Fruit fly (Drosophila melanogaster) whole organism, pupa: ENCODE data around the gene CG4911.

ENCODE experiments used
- CG10348 ChIP-seq: fragments of 200-800 bp; sonication (Bioruptor generic); IDR thresholded peaks from 2 replicates; pipeline ENCODE4 v1.3.6; 2022; ENCODE audit warnings: missing biosample characterization, missing genetic modification characterization
- CG12605 ChIP-seq: fragments of 200-800 bp; sonication (Bioruptor generic); IDR thresholded peaks from 2 replicates; pipeline ENCODE4 v1.3.6; 2022; ENCODE audit warnings: missing biosample characterization, missing genetic modification characterization
- CG13204 ChIP-seq: fragments of 200-800 bp; sonication (Bioruptor generic); optimal IDR thresholded peaks from 2 replicates; lab custom pipeline; 2018; ENCODE audit warnings: missing biosample characterization, mild to moderate bottlenecking, missing genetic modification characterization, moderate library complexity
- CG14655 ChIP-seq: fragments of 200-800 bp; sonication (Bioruptor generic); optimal IDR thresholded peaks from 3 replicates; lab custom pipeline; 2017; ENCODE audit warnings: mild to moderate bottlenecking, missing biosample characterization, missing genetic modification reagents, missing genetic modification characterization
- CG15710 ChIP-seq: fragments of 200-800 bp; sonication (Bioruptor generic); optimal IDR thresholded peaks from 2 replicates; lab custom pipeline; 2018; ENCODE audit warnings: missing biosample characterization, mild to moderate bottlenecking, missing genetic modification characterization, moderate library complexity
- CG17806 ChIP-seq: fragments of 200-800 bp; sonication (Bioruptor generic); optimal IDR thresholded peaks from 2 replicates; lab custom pipeline; 2018; ENCODE audit warnings: missing biosample characterization, mild to moderate bottlenecking, missing genetic modification characterization, moderate library complexity
- CG32121 ChIP-seq: fragments of 200-800 bp; sonication (Bioruptor generic); IDR thresholded peaks from 2 replicates; pipeline ENCODE4 v1.3.6; 2022; ENCODE audit warnings: missing biosample characterization, missing genetic modification characterization
- CG34367 ChIP-seq: fragments of 200-800 bp; sonication (Bioruptor generic); optimal IDR thresholded peaks from 2 replicates; lab custom pipeline; 2018; ENCODE audit warnings: missing biosample characterization, mild to moderate bottlenecking, missing genetic modification characterization
- CG4496 ChIP-seq: fragments of 200-800 bp; sonication (Bioruptor generic); IDR thresholded peaks from 3 replicates; pipeline ENCODE4 v1.3.6; 2022; ENCODE audit warnings: missing biosample characterization, missing genetic modification characterization
- CG8159 ChIP-seq: fragments of 200-800 bp; sonication (Bioruptor generic); optimal IDR thresholded peaks from 3 replicates; lab custom pipeline; 2018; ENCODE audit warnings: missing biosample characterization, mild to moderate bottlenecking, missing genetic modification characterization, moderate library complexity
- CG8301 ChIP-seq: fragments of 200-800 bp; sonication (Bioruptor generic); optimal IDR thresholded peaks from 2 replicates; lab custom pipeline; 2018; ENCODE audit warnings: missing biosample characterization, mild to moderate bottlenecking, missing genetic modification characterization
- CG9948 ChIP-seq: fragments of 200-800 bp; sonication (Bioruptor generic); optimal IDR thresholded peaks from 2 replicates; lab custom pipeline; 2018; ENCODE audit warnings: missing biosample characterization, mild to moderate bottlenecking, missing genetic modification characterization, moderate library complexity
- D1 ChIP-seq: fragments of 200-800 bp; sonication (Bioruptor generic); optimal IDR thresholded peaks from 2 replicates; lab custom pipeline; 2018; ENCODE audit warnings: missing biosample characterization, mild to moderate bottlenecking, missing genetic modification characterization, moderate library complexity
- EcR ChIP-seq: fragments of 200-800 bp; sonication (Bioruptor generic); optimal IDR thresholded peaks from 3 replicates; lab custom pipeline; 2019; ENCODE audit warnings: missing biosample characterization, missing genetic modification characterization, mild to moderate bottlenecking, moderate library complexity, missing genetic modification reagents
- Ets98B ChIP-seq: fragments of 200-800 bp; sonication (Bioruptor generic); IDR thresholded peaks from 2 replicates; pipeline ENCODE4 v1.3.6; 2022; ENCODE audit warnings: missing biosample characterization, missing genetic modification characterization
- Pif1A ChIP-seq: fragments of 200-800 bp; sonication (Bioruptor generic); optimal IDR thresholded peaks from 3 replicates; lab custom pipeline; 2016; ENCODE audit warnings: missing biosample characterization, missing genetic modification characterization
- Pif1B ChIP-seq: fragments of 200-800 bp; sonication (Bioruptor generic); optimal IDR thresholded peaks from 3 replicates; lab custom pipeline; 2016; ENCODE audit warnings: missing biosample characterization, missing genetic modification characterization
- Snoo ChIP-seq: fragments of 200-800 bp; sonication (Bioruptor generic); optimal IDR thresholded peaks from 3 replicates; lab custom pipeline; 2017; ENCODE audit warnings: missing biosample characterization, mild to moderate bottlenecking, missing genetic modification characterization, inconsistent platforms
- fd96Ca ChIP-seq: fragments of 200-800 bp; sonication (Bioruptor generic); IDR thresholded peaks from 3 replicates; pipeline ENCODE4 v1.3.6; 2022; ENCODE audit warnings: missing biosample characterization, missing genetic modification characterization
- gl ChIP-seq: fragments of 200-800 bp; sonication (Bioruptor generic); optimal IDR thresholded peaks from 2 replicates; lab custom pipeline; 2018; ENCODE audit warnings: missing biosample characterization, mild to moderate bottlenecking, missing genetic modification characterization
- rn ChIP-seq: fragments of 200-800 bp; sonication (Bioruptor generic); IDR thresholded peaks from 2 replicates; pipeline ENCODE4 v1.3.6; 2022; ENCODE audit warnings: missing biosample characterization, missing genetic modification characterization

CG4911 gene

DNA sequence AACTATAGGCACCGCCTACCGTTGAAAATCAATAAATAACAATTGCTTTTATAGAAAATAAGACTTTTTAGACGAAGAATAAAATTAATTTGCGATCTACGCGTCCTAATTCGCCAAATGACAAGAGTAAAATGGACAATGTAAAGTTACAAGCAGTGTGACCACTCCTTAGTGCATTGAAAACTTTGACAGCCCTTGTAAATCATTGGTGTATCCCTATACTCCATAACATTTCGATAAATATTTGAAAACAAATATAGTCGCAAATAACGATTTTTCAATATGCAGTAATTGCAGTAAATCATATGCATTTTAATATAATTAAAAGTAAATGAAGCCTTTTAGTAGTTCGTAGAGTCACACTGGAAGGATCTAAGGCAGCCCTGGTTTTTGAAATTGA is 9.7 kb downstream of the CG4911 start:
- TF ChIP-seq CG4496 (GFP tag; lab: Robert Waterston, UW) (no peak), CG34367 (tag; lab: Kevin White, UChicago) (no peak), Ets98B (no peak), Pif1B (GFP tag; lab: Kevin White, UChicago) (no peak)

DNA sequence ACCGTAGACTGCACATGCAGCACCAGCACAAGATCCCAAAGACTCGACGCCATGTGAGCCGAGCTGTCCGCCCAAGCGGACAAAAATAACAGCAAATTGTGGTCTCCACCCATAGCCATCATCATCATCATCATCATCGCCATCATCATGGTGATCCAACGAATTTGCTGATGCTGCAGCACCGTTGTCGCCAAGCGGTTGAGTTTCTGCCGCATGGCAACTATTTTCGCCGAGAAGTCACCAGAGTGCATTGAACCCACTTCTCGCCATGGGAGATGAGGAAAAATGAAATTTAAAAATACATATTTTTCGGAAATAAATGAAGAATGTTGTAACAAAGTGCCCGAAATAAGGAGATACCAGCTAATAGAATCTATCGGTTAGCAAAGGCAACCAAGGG is 11.1 kb downstream of the CG4911 start:
- TF ChIP-seq EcR (peak; percentile 72), CG9948 (tag; lab: Kevin White, UChicago) (no peak)

DNA sequence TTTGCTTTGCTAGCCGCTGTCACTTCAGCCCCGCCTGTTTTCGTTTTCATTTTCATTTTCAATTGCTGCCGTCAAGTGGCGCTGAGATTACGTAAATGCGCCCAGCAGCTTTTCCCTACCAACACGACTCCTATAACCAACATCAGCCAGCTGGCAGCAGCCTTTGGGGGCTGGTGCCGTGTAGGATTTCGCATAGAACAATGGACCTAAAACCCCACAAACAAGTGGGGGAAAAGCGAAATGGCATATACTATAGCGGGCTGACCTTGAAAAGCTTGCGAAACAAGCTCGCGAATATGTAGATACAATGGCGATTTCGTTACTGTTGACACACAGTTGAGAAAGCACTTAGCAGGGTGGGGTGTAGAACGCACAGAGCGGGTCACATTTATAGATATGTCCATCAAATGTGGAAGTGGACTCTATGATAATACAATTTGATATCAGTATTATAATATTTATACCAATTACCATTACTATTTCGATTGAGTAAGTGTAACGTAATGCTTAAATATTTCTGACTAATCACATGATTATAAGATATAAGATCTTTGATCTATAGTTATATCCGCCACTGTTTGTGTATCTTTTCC is 12.8 kb downstream of the CG4911 start:
- TF ChIP-seq CG8159 (peak; percentile 11), CG15710 (tag; lab: Kevin White, UChicago) (peak; percentile 16), Snoo (tag; lab: Kevin White, UChicago) (no peak), CG4496 (GFP tag; lab: Robert Waterston, UW) (no peak), CG34367 (tag; lab: Kevin White, UChicago) (peak; percentile 7)

DNA sequence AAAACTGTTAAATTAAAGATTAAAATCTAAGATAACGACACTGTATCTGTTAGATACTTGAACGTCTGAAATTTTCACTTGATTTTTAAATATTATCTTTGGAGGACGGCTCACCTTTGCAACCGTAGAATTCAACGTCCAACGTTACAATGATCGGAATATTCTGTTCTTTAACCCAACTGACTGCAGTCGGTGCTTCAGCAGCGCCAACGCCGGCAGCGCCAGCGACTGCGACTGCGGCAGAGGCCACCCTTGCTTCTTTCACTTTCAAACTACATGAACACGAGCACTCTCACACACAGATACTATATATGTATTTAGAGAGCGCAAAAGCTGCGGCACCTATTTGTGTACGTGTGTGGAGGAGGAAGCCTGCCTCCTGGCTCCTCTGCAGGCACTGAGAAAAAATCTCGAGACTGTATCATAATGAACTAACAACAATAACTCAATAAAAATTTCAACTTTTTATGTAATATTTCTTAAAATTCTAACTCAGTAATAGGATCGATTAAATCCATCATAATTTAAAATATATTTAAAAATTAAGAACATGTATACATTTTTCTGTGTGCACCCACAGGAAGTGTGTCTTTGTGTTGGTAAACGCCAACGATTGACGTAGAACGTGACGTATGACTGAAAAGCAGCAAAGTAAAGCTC is 15.0 kb downstream of the CG4911 start:
- TF ChIP-seq CG8301 (tag; lab: Kevin White, UChicago), result peak; percentile 95
- TF ChIP-seq Pif1B (GFP tag; lab: Kevin White, UChicago), result peak; percentile 97
- peak; percentile 78 for TF ChIP-seq CG10348 (GFP tag; lab: Robert Waterston, UW)
- peak; percentile 93 for TF ChIP-seq D1 (tag; lab: Kevin White, UChicago)
- peak; percentile 94 for TF ChIP-seq CG12605 (GFP tag; lab: Robert Waterston, UW)
- TF ChIP-seq Ets98B, result peak; percentile 95
- TF ChIP-seq CG8159, result peak; percentile 99
- TF ChIP-seq CG32121 (GFP tag; lab: Robert Waterston, UW), result peak; percentile 97
- peak; percentile 57 for TF ChIP-seq EcR
- peak; percentile 98 for TF ChIP-seq CG9948 (tag; lab: Kevin White, UChicago)
- peak; percentile 90 for TF ChIP-seq CG13204 (GFP tag; lab: Kevin White, UChicago)
- peak; percentile 98 for TF ChIP-seq CG14655 (GFP tag; lab: Kevin White, UChicago)
- TF ChIP-seq CG34367 (tag; lab: Kevin White, UChicago), result peak; percentile 96
- peak; percentile 93 for TF ChIP-seq gl (tag; lab: Kevin White, UChicago)
- TF ChIP-seq CG15710 (tag; lab: Kevin White, UChicago), result peak; percentile 99
- peak; percentile 93 for TF ChIP-seq Pif1A (GFP tag; lab: Kevin White, UChicago)
- peak; percentile 95 for TF ChIP-seq rn (GFP tag; lab: Robert Waterston, UW)
- TF ChIP-seq fd96Ca (GFP tag; lab: Robert Waterston, UW), result peak; percentile 96
- peak; percentile 97 for TF ChIP-seq CG4496 (GFP tag; lab: Robert Waterston, UW)
- peak; percentile 98 for TF ChIP-seq CG17806
- TF ChIP-seq Snoo (tag; lab: Kevin White, UChicago), result peak; percentile 94

DNA sequence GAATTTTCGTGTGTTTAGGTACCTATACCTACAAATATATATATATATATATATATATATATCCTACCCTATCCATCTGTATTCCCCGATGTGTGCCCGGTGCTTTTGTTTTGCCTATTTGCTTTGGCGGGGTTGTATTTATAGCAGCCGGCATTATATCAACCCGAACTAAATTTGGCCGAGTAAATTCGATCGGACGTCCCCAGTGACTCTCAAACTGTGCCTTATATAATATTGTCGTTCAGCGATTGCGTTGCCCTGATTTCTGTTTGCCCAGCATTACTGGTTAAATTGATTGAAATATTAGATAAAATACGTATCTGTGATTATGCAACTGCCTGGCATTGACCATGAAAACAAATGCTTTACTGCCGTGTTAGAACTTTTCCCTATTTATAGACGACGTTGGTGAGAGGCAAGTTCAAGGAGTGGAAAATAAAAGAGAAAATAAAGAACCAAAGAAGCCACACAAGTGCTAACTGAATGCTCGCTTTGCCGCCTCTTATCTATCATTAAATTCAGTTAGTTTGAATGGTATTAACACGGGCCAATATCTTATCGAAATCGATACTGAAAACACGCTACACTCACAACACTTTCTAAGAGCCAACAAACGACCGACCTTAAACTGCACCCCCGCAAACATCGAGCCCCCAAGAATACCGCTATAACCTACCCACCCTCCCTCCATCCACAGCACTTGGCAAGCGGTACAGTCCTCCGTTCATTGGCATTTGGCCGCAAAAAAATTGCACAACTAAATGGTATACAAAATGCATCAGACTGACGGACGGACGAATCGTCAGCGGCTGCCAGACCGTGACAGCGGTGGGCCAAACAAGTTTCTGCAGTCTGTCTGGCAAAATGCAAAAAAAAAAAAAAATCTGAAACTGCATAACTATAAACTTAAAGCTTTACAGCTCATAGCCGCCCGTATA is 16.4 kb downstream of the CG4911 start:
- TF ChIP-seq CG32121 (GFP tag; lab: Robert Waterston, UW) (peak; percentile 51; the same call in 1 of the 2 replicates), CG15710 (tag; lab: Kevin White, UChicago) (no peak), D1 (tag; lab: Kevin White, UChicago) (no peak), gl (tag; lab: Kevin White, UChicago) (no peak), Ets98B (peak; percentile 23; the same call in 1 of the 2 replicates), Pif1B (GFP tag; lab: Kevin White, UChicago) (no peak), EcR (peak; percentile 90), CG8159 (no peak), CG17806 (no peak), CG13204 (GFP tag; lab: Kevin White, UChicago) (peak; percentile 92), Snoo (tag; lab: Kevin White, UChicago) (peak; percentile 11), CG8301 (tag; lab: Kevin White, UChicago) (no peak), CG14655 (GFP tag; lab: Kevin White, UChicago) (no peak), fd96Ca (GFP tag; lab: Robert Waterston, UW) (peak; percentile 48; the same call in 1 of the 3 replicates), CG10348 (GFP tag; lab: Robert Waterston, UW) (no peak), rn (GFP tag; lab: Robert Waterston, UW) (no peak), CG4496 (GFP tag; lab: Robert Waterston, UW) (peak; percentile 49; the same call in 1 of the 3 replicates), CG12605 (GFP tag; lab: Robert Waterston, UW) (0 out of 2 replicates have a peak, but pooled peaks have one; percentile 40), CG34367 (tag; lab: Kevin White, UChicago) (no peak), Pif1A (GFP tag; lab: Kevin White, UChicago) (peak; percentile 50), CG9948 (tag; lab: Kevin White, UChicago) (no peak)
